Fruit fly (Drosophila melanogaster) Kc167 (cell line): ENCODE measurements around the gene Spp.

ENCODE experiments used
- Myc ChIP-seq: fragments of >200 bp; optimal IDR thresholded peaks from 2 replicates; lab custom pipeline; 2017; ENCODE audit warnings: missing external identifiers
- Sin3A ChIP-seq: fragments of >200 bp; optimal IDR thresholded peaks from 2 replicates; lab custom pipeline; 2018; ENCODE audit warnings: missing external identifiers
- h ChIP-seq: fragments of >200 bp; optimal IDR thresholded peaks from 3 replicates; lab custom pipeline; 2018; ENCODE audit warnings: missing external identifiers
- insv ChIP-seq: fragments of >200 bp; optimal IDR thresholded peaks from 3 replicates; lab custom pipeline; 2018; ENCODE audit warnings: missing external identifiers

- TF ChIP-seq h (lab: Kevin White, UChicago) (no peak), Myc (lab: Kevin White, UChicago) (no peak), Sin3A (lab: Kevin White, UChicago) (no peak), insv (lab: Kevin White, UChicago) (no peak)
These were observed 32.2 kb upstream of the Spp start, which contains the start of gene Ptth for dm6 chr2L:576559-577184.
